Worm (Caenorhabditis elegans) whole organism, L3 larva: Measurements from ENCODE around the gene Y38C1BA.1.

ENCODE experiments used
- aly-2 ChIP-seq: fragments of 150-350 bp; optimal IDR thresholded peaks from 2 replicates; lab custom pipeline; 2014; ENCODE audit warnings: missing biosample characterization, missing genetic modification characterization
- elt-3 ChIP-seq, 3 experiments: fragments of 150-350 bp in 1 of 3; sonication (generic microtip) in 2 of 3; optimal IDR thresholded peaks; 2 replicates in 2 of 3; 4 replicates in 1 of 3; lab custom pipeline; 2014 to 2017; ENCODE audit warnings: missing biosample characterization in 3 of 3, missing genetic modification characterization in 3 of 3
- nhr-23 ChIP-seq: fragments of 150-350 bp; optimal IDR thresholded peaks from 2 replicates; lab custom pipeline; 2014; ENCODE audit warnings: missing biosample characterization, missing genetic modification reagents, missing genetic modification characterization
- nhr-77 ChIP-seq: fragments of 150-350 bp; optimal IDR thresholded peaks from 2 replicates; lab custom pipeline; 2014; ENCODE audit warnings: missing biosample characterization, missing genetic modification characterization

ce11 chrIV:1752480-1752879 is 51.3 kb downstream of the Y38C1BA.1 start:
- TF ChIP-seq elt-3 (tag; optimal IDR thresholded peaks at IDR 0.05; lab: Kevin White, UChicago) (no peak), nhr-77 (tag; lab: Kevin White, UChicago) (no peak), nhr-23 (tag; lab: Kevin White, UChicago) (no peak), aly-2 (tag; lab: Kevin White, UChicago) (no peak)
